Worm (Caenorhabditis elegans): ENCODE results near the gene herd-1.
A peak's percentile ranks its signal among the peaks of the same experiment; 100 is the strongest.

Gene herd-1

DNA sequence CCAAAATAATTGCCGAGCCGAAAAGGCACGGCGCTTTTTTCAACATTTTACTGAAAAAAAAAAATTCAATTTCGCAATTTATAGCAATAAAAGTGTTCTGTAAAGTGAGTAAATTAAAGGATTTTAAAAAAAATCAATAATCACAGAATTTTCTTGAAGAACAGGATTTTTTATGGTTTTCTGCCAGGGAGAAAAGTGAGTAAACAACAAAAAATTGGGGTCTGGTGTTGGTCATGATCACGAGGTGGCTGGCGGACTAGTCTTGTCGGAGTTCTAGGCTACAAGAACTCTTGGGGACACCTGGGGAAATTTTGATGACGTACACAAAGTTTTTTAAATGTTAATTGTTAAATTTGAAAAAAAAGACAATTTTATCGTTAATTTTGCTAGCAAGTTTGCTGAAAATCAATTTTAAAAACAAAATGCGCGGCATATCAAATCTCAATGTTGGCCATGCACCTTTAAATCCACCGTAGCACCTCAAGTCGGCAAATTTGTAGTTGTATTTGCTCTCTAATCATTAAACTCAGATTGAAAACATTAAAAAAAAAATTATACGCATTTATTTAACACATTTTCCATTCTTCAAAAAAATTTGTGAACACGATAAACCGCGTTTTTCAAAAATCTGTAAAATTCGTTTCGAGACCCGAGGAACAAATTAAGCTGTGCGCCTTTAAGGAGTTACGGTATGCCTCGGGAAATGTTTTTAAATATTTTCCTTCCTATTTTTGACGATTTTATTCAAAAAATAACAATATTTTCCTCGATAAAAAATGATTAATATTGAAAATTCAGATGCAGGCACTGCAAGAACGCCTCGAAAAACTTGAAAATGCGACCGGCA lies 39.3 kb upstream of the herd-1 start, which contains the start of the genes scav-3 and Y49E10.21:
scav-3 (minus strand) TSS at position 50 of the 847 bp plus-strand sequence.
Y49E10.21 (plus strand) TSS at position 797 of the 847 bp plus-strand sequence.
- no peak for TF ChIP-seq ceh-58 (GFP tag; IDR thresholded peaks at IDR 0.05)
- TF ChIP-seq cebp-1 (GFP tag; IDR thresholded peaks at IDR 0.05) = no peak
- peak; percentile 51 for TF ChIP-seq cebp-1 (tag; optimal IDR thresholded peaks at IDR 0.05)
- TF ChIP-seq athp-1 (tag; optimal IDR thresholded peaks at IDR 0.05) = peak; percentile 24
- TF ChIP-seq die-1 (tag; optimal IDR thresholded peaks at IDR 0.05) = no peak
- TF ChIP-seq sdz-38 (tag; optimal IDR thresholded peaks at IDR 0.05) = no peak
- no peak for TF ChIP-seq nhr-27 (tag; optimal IDR thresholded peaks at IDR 0.05)
- peak; percentile 57; the same call in 1 of the 2 replicates for TF ChIP-seq D2030.7 (GFP tag; IDR thresholded peaks at IDR 0.05)
- TF ChIP-seq bed-2 (GFP tag; IDR thresholded peaks at IDR 0.05) = no peak
- TF ChIP-seq repo-1 (tag; optimal IDR thresholded peaks at IDR 0.05) = no peak
- no peak for TF ChIP-seq Y56A3A.18 (GFP tag; IDR thresholded peaks at IDR 0.05)
- TF ChIP-seq hsf-1 (GFP tag; IDR thresholded peaks at IDR 0.05) = no peak
- no peak for TF ChIP-seq lag-1 (GFP tag; IDR thresholded peaks at IDR 0.05)
- TF ChIP-seq lsy-27 (tag; optimal IDR thresholded peaks at IDR 0.05; ENCODE audit: borderline replicate concordance, insufficient read depth) = no peak
- no peak for TF ChIP-seq T07F8.4 (tag; optimal IDR thresholded peaks at IDR 0.05)
- peak; percentile 56; the same call in 1 of the 2 replicates for TF ChIP-seq mcd-1 (GFP tag; IDR thresholded peaks at IDR 0.05)
- no peak for TF ChIP-seq Y67H2A.10 (GFP tag; conservative IDR thresholded peaks at IDR 0.05)
- peak; percentile 98 for TF ChIP-seq xnd-1 (tag; optimal IDR thresholded peaks at IDR 0.05)
- no peak for TF ChIP-seq bed-1 (GFP tag; IDR thresholded peaks at IDR 0.05)
- TF ChIP-seq C17E4.6 (GFP tag; IDR thresholded peaks at IDR 0.05) = no peak
- TF ChIP-seq nfyb-1 (GFP tag; IDR thresholded peaks at IDR 0.05) = no peak
- TF ChIP-seq pbrm-1 (GFP tag; IDR thresholded peaks at IDR 0.05) = 0 out of 2 replicates have a peak, but pooled peaks have one; percentile 11
- TF ChIP-seq let-526 (GFP tag; IDR thresholded peaks at IDR 0.05) = no peak
- peak; percentile 61 for TF ChIP-seq efl-1 (GFP tag; optimal IDR thresholded peaks at IDR 0.05)
- 0 out of 2 replicates have a peak, but pooled peaks have one; percentile 36 for TF ChIP-seq Y95B8A.8 (GFP tag; IDR thresholded peaks at IDR 0.05)
- no peak for TF ChIP-seq dpff-1 (tag; optimal IDR thresholded peaks at IDR 0.05)
- no peak for TF ChIP-seq atf-7 (tag; optimal IDR thresholded peaks at IDR 0.05)
- peak; percentile 78 for TF ChIP-seq madf-8 (GFP tag; conservative IDR thresholded peaks at IDR 0.05)
- no peak for TF ChIP-seq B0019.2 (GFP tag; conservative IDR thresholded peaks at IDR 0.05)
- TF ChIP-seq ztf-3 (GFP tag; optimal IDR thresholded peaks at IDR 0.05) = no peak
- no peak for TF ChIP-seq ceh-40 (GFP tag; IDR thresholded peaks at IDR 0.05)
- peak; percentile 47 for TF ChIP-seq him-1 (tag; optimal IDR thresholded peaks at IDR 0.05)
- TF ChIP-seq madf-6 (GFP tag; IDR thresholded peaks at IDR 0.05) = peak; percentile 91
- no peak for TF ChIP-seq ceh-79 (tag; optimal IDR thresholded peaks at IDR 0.05)
- peak; percentile 67; the same call in 1 of the 2 replicates for TF ChIP-seq ceh-91 (GFP tag; IDR thresholded peaks at IDR 0.05)
- peak; percentile 11 for TF ChIP-seq tlf-1 (GFP tag; optimal IDR thresholded peaks at IDR 0.05)
- peak; percentile 59 for TF ChIP-seq lin-54 (GFP tag; optimal IDR thresholded peaks at IDR 0.05)
- TF ChIP-seq aptf-2 (GFP tag; conservative IDR thresholded peaks at IDR 0.05) = no peak
- no peak for TF ChIP-seq nhr-90 (tag; optimal IDR thresholded peaks at IDR 0.05)
- peak; percentile 94 for TF ChIP-seq F33H1.4 (GFP tag; IDR thresholded peaks at IDR 0.05)
- TF ChIP-seq lsl-1 (GFP tag; optimal IDR thresholded peaks at IDR 0.05) = peak; percentile 99
- peak; percentile 67 for TF ChIP-seq nhr-80 (tag; optimal IDR thresholded peaks at IDR 0.05)
